Worm (Caenorhabditis elegans) whole organism, midembryonic: ENCODE measurements around the gene ugt-55.

Experiments
- T22C8.4 ChIP-seq: fragments of 200-800 bp; sonication (Bioruptor generic); IDR thresholded peaks from 2 replicates; pipeline ENCODE4 v1.3.6; 2022; ENCODE audit warnings: missing genetic modification characterization, missing compliant biosample characterization
- cog-1 ChIP-seq: sonication (generic microtip); optimal IDR thresholded peaks from 2 replicates; lab custom pipeline; 2016; ENCODE audit warnings: missing genetic modification characterization, missing compliant biosample characterization
- flt-1 ChIP-seq: fragments of 200-800 bp; sonication (Bioruptor generic); IDR thresholded peaks from 2 replicates; pipeline ENCODE4 v1.3.6; 2022; ENCODE audit warnings: missing genetic modification characterization, missing compliant biosample characterization
- med-1 ChIP-seq: sonication (generic microtip); optimal IDR thresholded peaks from 2 replicates; lab custom pipeline; 2017; ENCODE audit warnings: missing genetic modification characterization, mild to moderate bottlenecking, missing compliant biosample characterization, antibody characterized with exemption, missing genetic modification reagents; ENCODE audit not compliant: insufficient read depth
- ztf-29 ChIP-seq: fragments of 200-800 bp; sonication (Bioruptor generic); IDR thresholded peaks from 2 replicates; pipeline ENCODE4 v1.3.6; 2022; ENCODE audit warnings: missing genetic modification reagents, missing genetic modification characterization, missing compliant biosample characterization

DNA sequence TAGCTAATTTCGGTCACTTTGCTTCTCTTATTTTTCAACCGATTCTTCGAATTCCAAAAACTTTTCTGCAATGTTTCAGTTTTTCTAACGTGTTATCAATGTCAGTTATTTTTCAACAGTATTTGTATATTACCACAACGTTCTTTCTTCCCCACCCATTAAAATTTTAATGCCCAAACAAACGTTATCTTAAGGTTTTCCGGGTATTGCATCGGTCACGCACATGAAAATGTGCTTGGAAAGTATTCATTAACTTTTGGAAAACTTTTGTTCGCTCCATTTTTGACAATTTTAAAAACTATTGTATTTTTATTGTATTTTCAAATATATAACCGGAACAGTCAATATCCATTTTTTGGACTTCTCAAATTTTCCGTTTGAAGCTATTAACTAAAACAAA is 39.6 kb downstream of the ugt-55 start:
- TF ChIP-seq ztf-29 (GFP tag; lab: Robert Waterston, UW): no peak
- TF ChIP-seq T22C8.4: no peak
- no peak for TF ChIP-seq cog-1 (tag; lab: Kevin White, UChicago)
- no peak for TF ChIP-seq flt-1 (GFP tag; lab: Robert Waterston, UW)
- TF ChIP-seq med-1: no peak
